Worm (Caenorhabditis elegans): ENCODE measurements around the gene vps-60.

vps-60 gene

DNA sequence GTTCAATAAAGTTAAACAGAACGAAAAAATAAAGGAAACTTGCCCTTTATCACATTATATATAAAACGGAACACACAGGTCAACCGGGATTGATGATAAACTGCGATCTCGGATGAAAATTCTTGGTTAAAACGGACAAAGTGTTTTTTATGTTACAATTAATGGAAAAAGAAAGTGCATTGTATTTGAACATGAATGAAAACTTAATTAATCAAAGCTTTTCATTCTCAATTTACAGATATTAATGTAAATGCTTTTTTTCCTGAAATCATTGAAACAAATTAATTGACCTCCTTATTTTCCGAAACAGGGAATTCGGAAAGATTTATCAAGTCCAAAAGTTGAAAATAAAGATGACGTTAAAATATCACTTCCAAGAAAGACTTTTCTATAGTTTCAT lies 4.5 kb downstream of the vps-60 start, which contains the start of gene F41E6.8:
Gene F41E6.8 (minus strand): TSS at position 101 of the 400 bp plus-strand sequence.
- TF ChIP-seq nhr-23 (tag; optimal IDR thresholded peaks at IDR 0.05) = no peak
- no peak for TF ChIP-seq eor-1 (tag; optimal IDR thresholded peaks at IDR 0.05)
- no peak for TF ChIP-seq ceh-28 (tag; optimal IDR thresholded peaks at IDR 0.05)
- TF ChIP-seq aly-2 (tag; optimal IDR thresholded peaks at IDR 0.05) = no peak
- no peak for TF ChIP-seq ztf-4 (tag; optimal IDR thresholded peaks at IDR 0.05)
- no peak for TF ChIP-seq fkh-2 (tag; optimal IDR thresholded peaks at IDR 0.05)
- TF ChIP-seq unc-39 (tag; optimal IDR thresholded peaks at IDR 0.05) = no peak
- no peak for TF ChIP-seq fkh-10 (GFP tag; optimal IDR thresholded peaks at IDR 0.05)
- TF ChIP-seq ceh-9 (tag; optimal IDR thresholded peaks at IDR 0.05) = no peak
- TF ChIP-seq nhr-43 (tag; optimal IDR thresholded peaks at IDR 0.05; ENCODE audit: poor library complexity, severe bottlenecking) = no peak
- no peak for TF ChIP-seq nhr-12 (tag; optimal IDR thresholded peaks at IDR 0.05)
- TF ChIP-seq elt-1 (tag; optimal IDR thresholded peaks at IDR 0.05) = no peak
- no peak for TF ChIP-seq ceh-16 (tag; optimal IDR thresholded peaks at IDR 0.05)
- no peak for TF ChIP-seq skn-1 (tag; optimal IDR thresholded peaks at IDR 0.05)
- TF ChIP-seq lin-15B (tag; optimal IDR thresholded peaks at IDR 0.05) = no peak
- TF ChIP-seq hmg-11 (tag; optimal IDR thresholded peaks at IDR 0.05) = no peak
- TF ChIP-seq R02D3.7 (tag; optimal IDR thresholded peaks at IDR 0.05) = no peak
- no peak for TF ChIP-seq unc-62 (GFP tag; optimal IDR thresholded peaks at IDR 0.05)
- no peak for TF ChIP-seq nhr-76 (tag; optimal IDR thresholded peaks at IDR 0.05)

DNA sequence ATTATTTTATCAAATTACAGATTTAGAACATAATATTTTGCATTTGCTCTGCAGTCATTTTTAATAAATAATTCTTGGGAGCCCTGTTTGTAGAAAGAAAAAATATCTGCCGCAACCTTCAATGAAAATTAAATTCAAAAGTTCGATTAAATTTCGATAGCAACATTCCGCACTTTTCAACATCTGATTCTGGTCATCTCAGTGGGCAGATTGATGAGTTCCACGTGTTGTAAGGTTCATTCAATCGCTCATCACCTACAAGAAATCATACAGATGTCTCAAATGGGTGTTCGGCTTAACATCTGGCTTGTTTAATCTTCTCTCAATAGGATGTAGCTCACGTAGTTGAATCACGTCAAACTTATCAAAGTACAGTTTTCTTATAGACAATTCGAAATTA lies 6.0 kb downstream of the vps-60 start:
- TF ChIP-seq hmg-11 (tag; optimal IDR thresholded peaks at IDR 0.05) = no peak
- TF ChIP-seq ceh-28 (tag; optimal IDR thresholded peaks at IDR 0.05) = no peak
- no peak for TF ChIP-seq nhr-43 (tag; optimal IDR thresholded peaks at IDR 0.05; ENCODE audit: poor library complexity, severe bottlenecking)

DNA sequence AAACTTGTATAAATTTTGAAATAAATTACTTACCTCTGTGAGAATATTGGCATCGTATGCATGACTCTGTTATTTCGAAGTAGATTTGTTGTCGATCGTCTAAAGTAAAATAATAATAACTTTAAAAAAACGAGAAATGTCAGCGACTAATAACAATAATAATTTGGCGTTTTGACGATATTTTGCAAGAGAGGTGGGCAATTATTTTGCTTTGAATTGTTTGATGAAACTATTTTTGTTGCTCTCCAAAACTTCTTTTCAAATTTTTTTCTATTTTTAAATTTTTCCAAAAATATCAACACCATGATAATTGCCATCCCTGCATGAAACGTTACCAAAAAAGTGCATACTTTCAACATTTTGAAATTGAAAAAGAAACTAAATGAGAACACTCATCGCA lies 6.7 kb downstream of the vps-60 start, which contains the start of gene F41E6.7:
Gene F41E6.7 (minus strand): TSS at position 101 of the 400 bp plus-strand sequence.
- TF ChIP-seq nhr-25 (tag; optimal IDR thresholded peaks at IDR 0.05) (no peak), nfya-1 (tag; optimal IDR thresholded peaks at IDR 0.05; ENCODE audit: insufficient read depth) (no peak), lin-15B (tag; optimal IDR thresholded peaks at IDR 0.05) (no peak), egl-27 (tag; optimal IDR thresholded peaks at IDR 0.05) (no peak), aly-2 (tag; optimal IDR thresholded peaks at IDR 0.05) (no peak)

DNA sequence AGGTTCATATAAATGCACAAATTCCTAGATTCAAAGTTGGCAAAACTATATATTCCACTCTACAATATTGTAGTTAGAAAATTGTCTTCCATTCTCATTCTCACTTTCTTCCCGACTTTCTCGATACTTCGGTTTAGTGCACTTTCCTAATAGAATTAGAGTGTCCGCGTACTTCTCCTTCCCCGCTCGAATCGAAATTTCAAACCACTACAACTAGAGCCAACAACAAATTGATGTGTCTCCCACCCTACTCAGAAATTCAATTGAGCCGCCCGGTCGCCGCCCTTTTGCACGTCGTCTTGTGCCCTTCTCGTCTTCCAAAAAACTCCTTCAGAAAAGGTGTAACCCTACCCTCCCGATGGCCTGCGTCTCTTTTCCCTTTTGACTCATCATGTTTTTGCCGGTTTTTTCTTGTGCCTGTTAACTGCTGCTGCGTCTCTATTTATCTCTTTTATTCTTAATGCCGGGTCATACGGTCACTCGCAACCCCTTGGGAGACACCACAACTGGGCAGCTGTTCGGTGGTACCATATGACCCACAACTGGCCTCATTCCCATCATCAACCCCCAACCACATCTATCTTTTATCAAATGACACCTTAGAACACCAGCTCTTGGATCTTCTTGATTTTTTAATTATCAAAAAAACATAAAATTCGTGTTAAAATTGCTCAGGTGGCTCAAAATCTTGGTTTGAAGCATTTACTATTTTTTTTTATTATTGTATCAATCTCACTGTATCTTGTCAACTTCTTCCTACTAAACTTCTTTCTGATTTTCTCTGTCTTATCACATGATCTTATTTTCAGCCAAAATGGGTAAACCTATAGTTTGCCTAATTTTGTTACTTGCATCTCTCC lies 11.6 kb downstream of the vps-60 start, which contains the start of gene tag-196:
Gene tag-196 (plus strand): TSS at position 810 of the 860 bp plus-strand sequence.
- TF ChIP-seq nfya-1 (tag; optimal IDR thresholded peaks at IDR 0.05; ENCODE audit: insufficient read depth) (peak; percentile 24), nhr-28 (tag; optimal IDR thresholded peaks at IDR 0.05) (no peak), ceh-28 (tag; optimal IDR thresholded peaks at IDR 0.05) (no peak), jun-1 (tag; optimal IDR thresholded peaks at IDR 0.05) (no peak), ztf-4 (tag; optimal IDR thresholded peaks at IDR 0.05) (no peak), mml-1 (tag; optimal IDR thresholded peaks at IDR 0.05) (no peak), lin-39 (tag; optimal IDR thresholded peaks at IDR 0.05) (peak; percentile 32), nhr-237 (tag; optimal IDR thresholded peaks at IDR 0.05) (no peak), nhr-43 (tag; optimal IDR thresholded peaks at IDR 0.05; ENCODE audit: poor library complexity, severe bottlenecking) (no peak), pha-4 (tag; optimal IDR thresholded peaks at IDR 0.05) (no peak), egl-5 (tag; optimal IDR thresholded peaks at IDR 0.05) (peak; percentile 48)

DNA sequence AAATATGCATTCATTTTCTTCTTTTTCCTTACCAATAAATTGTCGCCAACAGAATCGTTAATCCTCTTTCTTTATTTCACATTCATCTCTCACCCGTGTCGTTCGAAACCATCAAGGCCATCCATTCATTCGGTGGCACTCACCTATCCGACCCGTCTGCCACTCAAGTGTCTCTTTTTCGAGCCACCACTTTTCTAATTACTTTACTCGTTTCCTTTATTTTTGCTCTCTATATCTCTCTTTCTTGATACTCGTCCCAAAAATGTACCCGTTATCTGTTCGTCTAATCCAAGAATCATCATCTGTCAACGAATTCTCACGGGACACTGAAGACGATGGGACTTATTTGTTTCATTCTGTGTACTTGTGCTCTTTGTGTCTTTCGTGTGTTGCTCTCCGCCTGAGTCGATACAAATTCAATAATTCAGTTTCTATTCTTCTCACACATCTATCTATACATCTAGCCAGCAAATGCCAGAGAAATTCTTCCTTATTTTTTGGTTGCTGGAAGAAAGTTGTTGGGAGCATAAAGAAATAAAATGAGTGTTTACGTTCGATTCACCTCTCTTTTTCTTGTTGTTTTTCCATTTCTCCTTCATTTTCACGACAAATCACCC lies 13.1 kb downstream of the vps-60 start:
- TF ChIP-seq nhr-67 (tag; optimal IDR thresholded peaks at IDR 0.05) (no peak), unc-62 (GFP tag; optimal IDR thresholded peaks at IDR 0.05) (peak; percentile 53), elt-3 (tag; optimal IDR thresholded peaks at IDR 0.05) (no peak), snpc-4 (tag; optimal IDR thresholded peaks at IDR 0.05) (no peak), jun-1 (tag; optimal IDR thresholded peaks at IDR 0.05) (no peak), fkh-10 (GFP tag; optimal IDR thresholded peaks at IDR 0.05) (peak; percentile 13), hmg-11 (tag; optimal IDR thresholded peaks at IDR 0.05) (no peak), nhr-76 (tag; optimal IDR thresholded peaks at IDR 0.05) (no peak), fos-1 (tag; optimal IDR thresholded peaks at IDR 0.05) (no peak), ZK546.5 (tag; optimal IDR thresholded peaks at IDR 0.05) (no peak), aly-2 (tag; optimal IDR thresholded peaks at IDR 0.05) (no peak), lsy-12 (tag; optimal IDR thresholded peaks at IDR 0.05) (no peak), unc-39 (tag; optimal IDR thresholded peaks at IDR 0.05) (no peak), ceh-16 (tag; optimal IDR thresholded peaks at IDR 0.05) (no peak), mdl-1 (tag; optimal IDR thresholded peaks at IDR 0.05) (no peak), nhr-11 (tag; optimal IDR thresholded peaks at IDR 0.05) (no peak), zag-1 (tag; optimal IDR thresholded peaks at IDR 0.05) (no peak), egl-5 (tag; optimal IDR thresholded peaks at IDR 0.05) (peak; percentile 13), elt-1 (tag; optimal IDR thresholded peaks at IDR 0.05) (peak; percentile 58)

All from whole organism, L3 larva.